Fruit fly (Drosophila melanogaster): Measurements from ENCODE around the gene CG7453.

Gene CG7453

dm6 chrX:19154998-19155397 lies 25.0 kb upstream of the CG7453 start (continued):
- TF ChIP-seq slp2 (GFP tag; optimal IDR thresholded peaks at IDR 0.05) = peak; percentile 84
- TF ChIP-seq Blimp-1 (GFP tag; optimal IDR thresholded peaks at IDR 0.05) = peak; percentile 92
- peak; percentile 69 for TF ChIP-seq her (GFP tag; optimal IDR thresholded peaks at IDR 0.05)
- no peak for TF ChIP-seq nerfin-2 (GFP tag; IDR thresholded peaks at IDR 0.05; ENCODE audit: partially characterized antibody)
- TF ChIP-seq Asciz (GFP tag; optimal IDR thresholded peaks at IDR 0.05) = peak; percentile 84
- TF ChIP-seq CG1233 (GFP tag; optimal IDR thresholded peaks at IDR 0.05) = peak; percentile 75
- peak; percentile 48 for TF ChIP-seq Meics (GFP tag; optimal IDR thresholded peaks at IDR 0.05)
- peak; percentile 83 for TF ChIP-seq CG6689 (GFP tag; IDR thresholded peaks at IDR 0.05)
- TF ChIP-seq Dfd (GFP tag; optimal IDR thresholded peaks at IDR 0.05) = no peak
- 0 out of 2 replicates have a peak, but pooled peaks have one; percentile 16 for TF ChIP-seq wdn (GFP tag; IDR thresholded peaks at IDR 0.05)
- TF ChIP-seq Ets65A (GFP tag) = peak; percentile 98
- peak; percentile 58 for TF ChIP-seq HLH54F (GFP tag; optimal IDR thresholded peaks at IDR 0.05)
- TF ChIP-seq CG13894 (tag; optimal IDR thresholded peaks at IDR 0.05) = no peak
- peak; percentile 87 for TF ChIP-seq Oli (tag; optimal IDR thresholded peaks at IDR 0.05)
- TF ChIP-seq eyg (GFP tag; optimal IDR thresholded peaks at IDR 0.05) = peak; percentile 70
- peak; percentile 35; the same call in 1 of the 2 replicates for TF ChIP-seq CG14441 (GFP tag; IDR thresholded peaks at IDR 0.05)
- peak; percentile 88 for TF ChIP-seq dmrt99B (tag; optimal IDR thresholded peaks at IDR 0.05)
- no peak for TF ChIP-seq lov (optimal IDR thresholded peaks at IDR 0.05)
- TF ChIP-seq lov (GFP tag; IDR thresholded peaks at IDR 0.05) = peak; percentile 92
- TF ChIP-seq Eip74EF (GFP tag; optimal IDR thresholded peaks at IDR 0.05) = peak in 1 of 2 experiments; percentile 87
- TF ChIP-seq HLHmδ (GFP tag; optimal IDR thresholded peaks at IDR 0.05) = no peak
- TF ChIP-seq CG1602 (GFP tag; optimal IDR thresholded peaks at IDR 0.05) = peak; percentile 79
- TF ChIP-seq Hey (tag; optimal IDR thresholded peaks at IDR 0.05) = no peak
- TF ChIP-seq stwl (tag; optimal IDR thresholded peaks at IDR 0.05) = peak; percentile 55
- TF ChIP-seq CG1603 (tag; optimal IDR thresholded peaks at IDR 0.05) = peak; percentile 96
- peak; percentile 85 to 96 for TF ChIP-seq bsh (GFP tag; optimal IDR thresholded peaks at IDR 0.05)
- TF ChIP-seq yki (optimal IDR thresholded peaks at IDR 0.05) = no peak
- TF ChIP-seq sqz (GFP tag; optimal IDR thresholded peaks at IDR 0.05) = peak; percentile 36
- peak; percentile 77 for TF ChIP-seq nom (GFP tag; optimal IDR thresholded peaks at IDR 0.05)
- TF ChIP-seq CG14667 (GFP tag; IDR thresholded peaks at IDR 0.05) = peak; percentile 78
- TF ChIP-seq maf-S (GFP tag; optimal IDR thresholded peaks at IDR 0.05) = peak; percentile 73
- TF ChIP-seq grau (tag; optimal IDR thresholded peaks at IDR 0.05) = peak; percentile 83
- TF ChIP-seq CG10274 (GFP tag; optimal IDR thresholded peaks at IDR 0.05) = peak; percentile 43
- peak; percentile 88 for TF ChIP-seq gcm (GFP tag; optimal IDR thresholded peaks at IDR 0.05)
- peak; percentile 89 for TF ChIP-seq Dad (GFP tag; optimal IDR thresholded peaks at IDR 0.05)
- TF ChIP-seq CG8089 (GFP tag; optimal IDR thresholded peaks at IDR 0.05) = peak; percentile 86
- peak; percentile 55; the same call in 1 of the 3 replicates for TF ChIP-seq CG14050 (GFP tag; IDR thresholded peaks at IDR 0.05)
- TF ChIP-seq CG7839 (tag; optimal IDR thresholded peaks at IDR 0.05) = peak; percentile 91
- no peak for TF ChIP-seq Lpt (GFP tag; optimal IDR thresholded peaks at IDR 0.05)
- TF ChIP-seq CG16813 (GFP tag; IDR thresholded peaks at IDR 0.05; ENCODE audit: partially characterized antibody) = no peak
- peak; percentile 56 for TF ChIP-seq Aef1 (GFP tag; IDR thresholded peaks at IDR 0.05)
- peak; percentile 77; the same call in 2 of the 3 replicates for TF ChIP-seq so (GFP tag; IDR thresholded peaks at IDR 0.05)
- TF ChIP-seq mam (GFP tag; optimal IDR thresholded peaks at IDR 0.05) = peak; percentile 66
- TF ChIP-seq fd102C (GFP tag; optimal IDR thresholded peaks at IDR 0.05) = peak; percentile 84
- peak; percentile 92 to 94 for TF ChIP-seq chif (GFP tag; optimal IDR thresholded peaks at IDR 0.05)
- TF ChIP-seq PHDP (tag; optimal IDR thresholded peaks at IDR 0.05) = peak; percentile 81
- peak; percentile 28 for TF ChIP-seq CG9797 (GFP tag; optimal IDR thresholded peaks at IDR 0.05)
- no peak for TF ChIP-seq fd3F (GFP tag; optimal IDR thresholded peaks at IDR 0.05)
- no peak for TF ChIP-seq cg (GFP tag; optimal IDR thresholded peaks at IDR 0.05)
- TF ChIP-seq tup (GFP tag; optimal IDR thresholded peaks at IDR 0.05) = peak; percentile 55
